Worm (Caenorhabditis elegans): ENCODE measurements around the gene Y62E10A.23.
A peak's percentile ranks its signal among the peaks of the same experiment; 100 is the strongest.

The Y62E10A.23 gene

ce11 chrIV:13386043-13386442 lies at the start of gene Y62E10A.23, which contains the start of the genes Y62E10A.20 and mdt-9:
TSS of gene Y62E10A.23 (plus strand) at chrIV:13386324.
TSS of gene Y62E10A.20 (minus strand) at chrIV:13386091.
TSS of gene mdt-9 (plus strand) at chrIV:13386380.
- TF ChIP-seq ztf-23 (GFP tag; IDR thresholded peaks at IDR 0.05) (peak; percentile 82; the same call in 1 of the 2 replicates), klf-2 (GFP tag; conservative IDR thresholded peaks at IDR 0.05) (peak; percentile 80), med-1 (GFP tag; optimal IDR thresholded peaks at IDR 0.05; ENCODE audit: insufficient read depth) (peak; percentile 88), ztf-29 (GFP tag; IDR thresholded peaks at IDR 0.05) (peak; percentile 79), tab-1 (GFP tag; IDR thresholded peaks at IDR 0.05) (peak; percentile 54; the same call in 1 of the 2 replicates), cog-1 (tag; optimal IDR thresholded peaks at IDR 0.05) (peak; percentile 24), T22C8.4 (GFP tag; IDR thresholded peaks at IDR 0.05) (no peak), flt-1 (GFP tag; IDR thresholded peaks at IDR 0.05) (peak; percentile 86), ref-1 (GFP tag; conservative IDR thresholded peaks at IDR 0.05) (no peak)

ce11 chrIV:13342555-13342954 lies 43.6 kb upstream of the Y62E10A.23 start, which contains the start of gene W02A2.5:
TSS of gene W02A2.5 (plus strand) at chrIV:13342855.
- TF ChIP-seq ztf-29 (GFP tag; IDR thresholded peaks at IDR 0.05), result no peak

ce11 chrIV:13346078-13346477 lies 40.0 kb upstream of the Y62E10A.23 start:
- TF ChIP-seq T22C8.4 (GFP tag; IDR thresholded peaks at IDR 0.05) (no peak), klf-2 (GFP tag; conservative IDR thresholded peaks at IDR 0.05) (no peak), med-1 (GFP tag; optimal IDR thresholded peaks at IDR 0.05; ENCODE audit: insufficient read depth) (no peak), ref-1 (GFP tag; conservative IDR thresholded peaks at IDR 0.05) (no peak), flt-1 (GFP tag; IDR thresholded peaks at IDR 0.05) (no peak), tab-1 (GFP tag; IDR thresholded peaks at IDR 0.05) (no peak), ztf-23 (GFP tag; IDR thresholded peaks at IDR 0.05) (no peak), ztf-29 (GFP tag; IDR thresholded peaks at IDR 0.05) (no peak), cog-1 (tag; optimal IDR thresholded peaks at IDR 0.05) (no peak)

- TF ChIP-seq T22C8.4 (GFP tag; IDR thresholded peaks at IDR 0.05) (no peak), med-1 (GFP tag; optimal IDR thresholded peaks at IDR 0.05; ENCODE audit: insufficient read depth) (no peak), tab-1 (GFP tag; IDR thresholded peaks at IDR 0.05) (no peak), cog-1 (tag; optimal IDR thresholded peaks at IDR 0.05) (no peak), ztf-29 (GFP tag; IDR thresholded peaks at IDR 0.05) (no peak), klf-2 (GFP tag; conservative IDR thresholded peaks at IDR 0.05) (no peak), ref-1 (GFP tag; conservative IDR thresholded peaks at IDR 0.05) (no peak), ztf-23 (GFP tag; IDR thresholded peaks at IDR 0.05) (no peak), flt-1 (GFP tag; IDR thresholded peaks at IDR 0.05) (no peak)
Measured at ce11 chrIV:13347232-13347715, 38.9 kb upstream of the Y62E10A.23 start, which contains the start of gene W02A2.9. TSS of gene W02A2.9 (plus strand) at chrIV:13347665.

ce11 chrIV:13348592-13348991 lies 37.5 kb upstream of the Y62E10A.23 start, which contains the start of gene W02A2.12:
TSS of gene W02A2.12 (minus strand) at chrIV:13348831.
- TF ChIP-seq ref-1 (GFP tag; conservative IDR thresholded peaks at IDR 0.05), result no peak
- TF ChIP-seq klf-2 (GFP tag; conservative IDR thresholded peaks at IDR 0.05), result no peak

- TF ChIP-seq ref-1 (GFP tag; conservative IDR thresholded peaks at IDR 0.05) (no peak), tab-1 (GFP tag; IDR thresholded peaks at IDR 0.05) (no peak), ztf-23 (GFP tag; IDR thresholded peaks at IDR 0.05) (no peak), flt-1 (GFP tag; IDR thresholded peaks at IDR 0.05) (no peak), klf-2 (GFP tag; conservative IDR thresholded peaks at IDR 0.05) (no peak), T22C8.4 (GFP tag; IDR thresholded peaks at IDR 0.05) (no peak), med-1 (GFP tag; optimal IDR thresholded peaks at IDR 0.05; ENCODE audit: insufficient read depth) (no peak), cog-1 (tag; optimal IDR thresholded peaks at IDR 0.05) (no peak), ztf-29 (GFP tag; IDR thresholded peaks at IDR 0.05) (no peak)
Measured at ce11 chrIV:13353143-13353773, 32.9 kb upstream of the Y62E10A.23 start, which contains the start of the genes rec-8 and mex-5. TSS of gene rec-8 (minus strand) at chrIV:13353193. TSS of gene mex-5 (plus strand) at chrIV:13353723.

- TF ChIP-seq cog-1 (tag; optimal IDR thresholded peaks at IDR 0.05) (no peak), ref-1 (GFP tag; conservative IDR thresholded peaks at IDR 0.05) (no peak), ztf-23 (GFP tag; IDR thresholded peaks at IDR 0.05) (no peak), med-1 (GFP tag; optimal IDR thresholded peaks at IDR 0.05; ENCODE audit: insufficient read depth) (no peak), klf-2 (GFP tag; conservative IDR thresholded peaks at IDR 0.05) (no peak), flt-1 (GFP tag; IDR thresholded peaks at IDR 0.05) (no peak), ztf-29 (GFP tag; IDR thresholded peaks at IDR 0.05) (no peak)
Measured at ce11 chrIV:13354044-13354443, 32.1 kb upstream of the Y62E10A.23 start.

ce11 chrIV:13356005-13356404 lies 30.1 kb upstream of the Y62E10A.23 start:
- TF ChIP-seq ztf-29 (GFP tag; IDR thresholded peaks at IDR 0.05) (no peak), tab-1 (GFP tag; IDR thresholded peaks at IDR 0.05) (no peak), flt-1 (GFP tag; IDR thresholded peaks at IDR 0.05) (no peak), ztf-23 (GFP tag; IDR thresholded peaks at IDR 0.05) (no peak), klf-2 (GFP tag; conservative IDR thresholded peaks at IDR 0.05) (no peak)

- TF ChIP-seq cog-1 (tag; optimal IDR thresholded peaks at IDR 0.05) (no peak), T22C8.4 (GFP tag; IDR thresholded peaks at IDR 0.05) (no peak), tab-1 (GFP tag; IDR thresholded peaks at IDR 0.05) (no peak), ref-1 (GFP tag; conservative IDR thresholded peaks at IDR 0.05) (no peak), ztf-29 (GFP tag; IDR thresholded peaks at IDR 0.05) (no peak), flt-1 (GFP tag; IDR thresholded peaks at IDR 0.05) (no peak), klf-2 (GFP tag; conservative IDR thresholded peaks at IDR 0.05) (no peak), med-1 (GFP tag; optimal IDR thresholded peaks at IDR 0.05; ENCODE audit: insufficient read depth) (no peak), ztf-23 (GFP tag; IDR thresholded peaks at IDR 0.05) (no peak)
Measured at ce11 chrIV:13358488-13358887, 27.6 kb upstream of the Y62E10A.23 start, which contains the start of gene W02A2.8. TSS of gene W02A2.8 (minus strand) at chrIV:13358588.

ce11 chrIV:13360144-13360543 lies 26.0 kb upstream of the Y62E10A.23 start, which contains the start of gene Y62E10A.3:
TSS of gene Y62E10A.3 (minus strand) at chrIV:13360244.
- TF ChIP-seq ztf-23 (GFP tag; IDR thresholded peaks at IDR 0.05) (no peak), tab-1 (GFP tag; IDR thresholded peaks at IDR 0.05) (no peak), flt-1 (GFP tag; IDR thresholded peaks at IDR 0.05) (no peak), med-1 (GFP tag; optimal IDR thresholded peaks at IDR 0.05; ENCODE audit: insufficient read depth) (no peak), T22C8.4 (GFP tag; IDR thresholded peaks at IDR 0.05) (no peak), klf-2 (GFP tag; conservative IDR thresholded peaks at IDR 0.05) (no peak), cog-1 (tag; optimal IDR thresholded peaks at IDR 0.05) (no peak), ztf-29 (GFP tag; IDR thresholded peaks at IDR 0.05) (no peak), ref-1 (GFP tag; conservative IDR thresholded peaks at IDR 0.05) (no peak)
